Worm (Caenorhabditis elegans) whole organism, L4/young adult: ENCODE results near the gene F08D12.3.

ENCODE experiments used
- W03F9.2 ChIP-seq: fragments of 150-350 bp; optimal IDR thresholded peaks from 2 replicates; lab custom pipeline; 2014; ENCODE audit warnings: missing biosample characterization, missing genetic modification characterization
- dao-5 ChIP-seq: sonication (generic microtip); optimal IDR thresholded peaks from 2 replicates; lab custom pipeline; 2016; ENCODE audit warnings: missing genotype, missing genetic modification characterization, moderate library complexity, missing compliant biosample characterization
- him-1 ChIP-seq: sonication (generic microtip); optimal IDR thresholded peaks from 2 replicates; lab custom pipeline; 2016; ENCODE audit warnings: missing genotype, missing genetic modification reagents, missing genetic modification characterization, missing compliant biosample characterization

- TF ChIP-seq him-1: no peak
- TF ChIP-seq W03F9.2 (tag; lab: Kevin White, UChicago): no peak
- TF ChIP-seq dao-5 (tag; lab: Kevin White, UChicago): no peak
These were observed 20.9 kb upstream of the F08D12.3 start, which contains the start of gene fbxb-107 for ce11 chrII:2758476-2758875.
